Fruit fly (Drosophila melanogaster): ENCODE measurements around the gene Mnat9.

Mnat9 gene

dm6 chr3R:31603655-31604054 lies 12.3 kb downstream of the Mnat9 start (continued):
- TF ChIP-seq Blimp-1 (GFP tag; optimal IDR thresholded peaks at IDR 0.05) (peak; percentile 82), maf-S (GFP tag; optimal IDR thresholded peaks at IDR 0.05) (no peak), Hmr (GFP tag; optimal IDR thresholded peaks at IDR 0.05) (peak; percentile 33), CG18599 (GFP tag; optimal IDR thresholded peaks at IDR 0.05) (peak; percentile 59), Scr (GFP tag; IDR thresholded peaks at IDR 0.05; ENCODE audit: partially characterized antibody) (no peak), fd64A (GFP tag; optimal IDR thresholded peaks at IDR 0.05) (peak; percentile 57), CG16815 (GFP tag; optimal IDR thresholded peaks at IDR 0.05) (no peak), sens (GFP tag) (peak; percentile 49), ftz-f1 (GFP tag; optimal IDR thresholded peaks at IDR 0.05) (no peak), org-1 (GFP tag; optimal IDR thresholded peaks at IDR 0.05) (peak; percentile 38), ATbp (GFP tag; optimal IDR thresholded peaks at IDR 0.05) (peak; percentile 61), CG1792 (GFP tag; optimal IDR thresholded peaks at IDR 0.05) (peak; percentile 57), Dip2 (GFP tag; IDR thresholded peaks at IDR 0.05) (no peak), Sin3A (optimal IDR thresholded peaks at IDR 0.05) (no peak), CG11696 (GFP tag; IDR thresholded peaks at IDR 0.05) (peak; percentile 8; the same call in 1 of the 2 replicates), CG13296 (GFP tag; optimal IDR thresholded peaks at IDR 0.05) (peak; percentile 18), CG10147 (GFP tag; optimal IDR thresholded peaks at IDR 0.05) (peak; percentile 24), Bteb2 (GFP tag; optimal IDR thresholded peaks at IDR 0.05) (peak; percentile 30), CG8290 (GFP tag; optimal IDR thresholded peaks at IDR 0.05) (no peak), CG8290 (tag; optimal IDR thresholded peaks at IDR 0.05) (peak in 1 of 2 experiments; percentile 31), CG33213 (GFP tag; optimal IDR thresholded peaks at IDR 0.05) (peak; percentile 10), CG14014 (GFP tag; IDR thresholded peaks at IDR 0.05) (peak; percentile 31; the same call in 1 of the 2 replicates), CG6272 (GFP tag; IDR thresholded peaks at IDR 0.05) (no peak), nau (GFP tag; optimal IDR thresholded peaks at IDR 0.05) (peak; percentile 28), nerfin-1 (tag; optimal IDR thresholded peaks at IDR 0.05) (peak; percentile 28), MTF-1 (GFP tag; optimal IDR thresholded peaks at IDR 0.05; ENCODE audit: borderline replicate concordance) (peak; percentile 17), CG14965 (GFP tag; optimal IDR thresholded peaks at IDR 0.05; ENCODE audit: borderline replicate concordance) (no peak), Dad (GFP tag; optimal IDR thresholded peaks at IDR 0.05) (peak; percentile 1), CG12219 (GFP tag; optimal IDR thresholded peaks at IDR 0.05) (peak; percentile 4), mirr (GFP tag; optimal IDR thresholded peaks at IDR 0.05) (peak; percentile 17), CG3281 (GFP tag; optimal IDR thresholded peaks at IDR 0.05) (peak; percentile 32), bsh (GFP tag; optimal IDR thresholded peaks at IDR 0.05) (peak in 1 of 2 experiments; percentile 23), lab (GFP tag; optimal IDR thresholded peaks at IDR 0.05) (peak; percentile 36), CG10366 (GFP tag; IDR thresholded peaks at IDR 0.05) (no peak), CG10543 (GFP tag; optimal IDR thresholded peaks at IDR 0.05) (peak; percentile 59), CG15601 (tag; optimal IDR thresholded peaks at IDR 0.05) (peak; percentile 32), Sox100B (GFP tag; optimal IDR thresholded peaks at IDR 0.05) (peak; percentile 16), CG15514 (GFP tag; optimal IDR thresholded peaks at IDR 0.05) (peak; percentile 17), CG4707 (GFP tag; optimal IDR thresholded peaks at IDR 0.05) (no peak), pfk (GFP tag; optimal IDR thresholded peaks at IDR 0.05) (peak; percentile 44), hbn (GFP tag; IDR thresholded peaks at IDR 0.05; ENCODE audit: partially characterized antibody) (no peak), Fer1 (GFP tag; optimal IDR thresholded peaks at IDR 0.05) (peak; percentile 49), dpn (GFP tag; optimal IDR thresholded peaks at IDR 0.05) (no peak), usp (GFP tag; optimal IDR thresholded peaks at IDR 0.05) (no peak), CG6689 (GFP tag; IDR thresholded peaks at IDR 0.05) (no peak), Hr3 (GFP tag; optimal IDR thresholded peaks at IDR 0.05) (no peak), klu (GFP tag; IDR thresholded peaks at IDR 0.05) (no peak), Neu2 (GFP tag; optimal IDR thresholded peaks at IDR 0.05; ENCODE audit: borderline replicate concordance) (no peak), Side (GFP tag; optimal IDR thresholded peaks at IDR 0.05) (peak; percentile 33), HLH3B (GFP tag; IDR thresholded peaks at IDR 0.05) (peak; percentile 18; the same call in 1 of the 2 replicates)

Data from whole organism, embryonic.